Fruit fly (Drosophila melanogaster) whole organism, adult: ENCODE measurements around the gene Nhe1.

Source experiments
- CG11617 ChIP-seq: fragments of 200-800 bp; sonication (Bioruptor generic); optimal IDR thresholded peaks from 2 replicates; lab custom pipeline; 2017; ENCODE audit warnings: mild to moderate bottlenecking, missing biosample characterization, missing genetic modification reagents, missing genetic modification characterization
- CG12768 ChIP-seq: fragments of 200-800 bp; sonication (Bioruptor generic); optimal IDR thresholded peaks from 2 replicates; lab custom pipeline; 2017; ENCODE audit warnings: missing biosample characterization, missing genetic modification characterization, mild to moderate bottlenecking, moderate library complexity, missing genetic modification reagents
- CG14711 ChIP-seq: fragments of 200-800 bp; sonication (Bioruptor generic); optimal IDR thresholded peaks from 2 replicates; lab custom pipeline; 2018; ENCODE audit warnings: missing biosample characterization, mild to moderate bottlenecking, missing genetic modification characterization, moderate library complexity
- CG1620 ChIP-seq: fragments of 200-800 bp; sonication (Bioruptor generic); optimal IDR thresholded peaks from 2 replicates; lab custom pipeline; 2016; ENCODE audit warnings: missing biosample characterization, missing genetic modification characterization
- CG33017 ChIP-seq: fragments of 200-800 bp; sonication (Bioruptor generic); optimal IDR thresholded peaks from 2 replicates; lab custom pipeline; 2018; ENCODE audit warnings: missing biosample characterization, mild to moderate bottlenecking, missing genetic modification characterization, moderate library complexity
- CG5204 ChIP-seq: fragments of 200-800 bp; sonication (Bioruptor generic); optimal IDR thresholded peaks from 2 replicates; lab custom pipeline; 2016; ENCODE audit warnings: missing biosample characterization, missing genetic modification characterization
- CG7045 ChIP-seq: fragments of 200-800 bp; sonication (Bioruptor generic); optimal IDR thresholded peaks from 2 replicates; lab custom pipeline; 2017; ENCODE audit warnings: missing biosample characterization, mild to moderate bottlenecking, missing genetic modification characterization
- CG7101 ChIP-seq: fragments of 200-800 bp; sonication (Bioruptor generic); optimal IDR thresholded peaks from 2 replicates; lab custom pipeline; 2018; ENCODE audit warnings: missing biosample characterization, mild to moderate bottlenecking, missing genetic modification characterization, moderate library complexity
- Clk ChIP-seq: fragments of 200-800 bp; sonication (Bioruptor generic); optimal IDR thresholded peaks from 2 replicates; lab custom pipeline; 2017; ENCODE audit warnings: missing biosample characterization, missing genetic modification characterization
- Crg-1 ChIP-seq: fragments of 200-800 bp; sonication (Bioruptor generic); optimal IDR thresholded peaks from 2 replicates; lab custom pipeline; 2016; ENCODE audit warnings: missing biosample characterization, missing genetic modification characterization
- Hr96 ChIP-seq: fragments of 200-800 bp; sonication (Bioruptor generic); optimal IDR thresholded peaks from 2 replicates; lab custom pipeline; 2016; ENCODE audit warnings: missing biosample characterization, missing genetic modification characterization
- Mnt ChIP-seq: fragments of 200-800 bp; sonication (Bioruptor generic); optimal IDR thresholded peaks from 2 replicates; lab custom pipeline; 2016; ENCODE audit warnings: missing biosample characterization, mild to moderate bottlenecking, missing genetic modification characterization
- bab1 ChIP-seq: fragments of 200-800 bp; sonication (Bioruptor generic); optimal IDR thresholded peaks from 3 replicates; lab custom pipeline; 2019; ENCODE audit warnings: missing biosample characterization, mild to moderate bottlenecking, missing genetic modification characterization, moderate library complexity
- cic ChIP-seq: fragments of 200-800 bp; sonication (Bioruptor generic); optimal IDR thresholded peaks from 2 replicates; lab custom pipeline; 2017; ENCODE audit warnings: missing biosample characterization, mild to moderate bottlenecking, missing genetic modification characterization, moderate library complexity
- cnc ChIP-seq, 2 experiments: fragments of >200 bp; optimal IDR thresholded peaks; 2 replicates each; lab custom pipeline; 2017
- kay ChIP-seq: fragments of 200-800 bp; sonication (Bioruptor generic); peaks from one replicate; lab custom pipeline; 2016; ENCODE audit warnings: missing biosample characterization, missing genetic modification characterization, borderline replicate concordance
- ovo ChIP-seq: fragments of 200-800 bp; sonication (Bioruptor generic); optimal IDR thresholded peaks from 2 replicates; lab custom pipeline; 2016; ENCODE audit warnings: missing biosample characterization, missing genetic modification characterization
- pad ChIP-seq: fragments of 200-800 bp; sonication (Bioruptor generic); optimal IDR thresholded peaks from 3 replicates; lab custom pipeline; 2017; ENCODE audit warnings: missing biosample characterization, missing genetic modification characterization, mild to moderate bottlenecking, moderate library complexity, missing genetic modification reagents
- tj ChIP-seq: fragments of 200-800 bp; sonication (Bioruptor generic); optimal IDR thresholded peaks from 3 replicates; lab custom pipeline; 2017; ENCODE audit warnings: missing biosample characterization, mild to moderate bottlenecking, missing genetic modification characterization, moderate library complexity
- toe ChIP-seq: fragments of 200-800 bp; sonication (Bioruptor generic); optimal IDR thresholded peaks from 2 replicates; lab custom pipeline; 2016; ENCODE audit warnings: missing biosample characterization, missing genetic modification characterization

Gene Nhe1

dm6 chr2L:90081-90480 is 16.5 kb downstream of the Nhe1 start:
- TF ChIP-seq bab1: no peak
- TF ChIP-seq CG11617 (GFP tag; lab: Kevin White, UChicago): no peak
- no peak for TF ChIP-seq Mnt
- TF ChIP-seq CG1620 (GFP tag; lab: Kevin White, UChicago): no peak
- no peak for TF ChIP-seq CG5204 (GFP tag; lab: Kevin White, UChicago)
- no peak for TF ChIP-seq CG33017
- TF ChIP-seq tj (GFP tag; lab: Kevin White, UChicago): no peak
- no peak for TF ChIP-seq Crg-1 (GFP tag; lab: Kevin White, UChicago)
- no peak for TF ChIP-seq cnc (optimal IDR thresholded peaks at IDR 0.05; lab: Kevin White, UChicago)
- TF ChIP-seq pad (GFP tag; lab: Kevin White, UChicago): no peak
- no peak for TF ChIP-seq CG12768 (GFP tag; lab: Kevin White, UChicago)
- TF ChIP-seq ovo (GFP tag; lab: Kevin White, UChicago): no peak
- TF ChIP-seq kay (GFP tag; lab: Kevin White, UChicago): no peak
- TF ChIP-seq toe (GFP tag; lab: Kevin White, UChicago): no peak
- TF ChIP-seq CG7101 (tag; lab: Kevin White, UChicago): no peak
- TF ChIP-seq Clk: no peak
- TF ChIP-seq CG14711 (tag; lab: Kevin White, UChicago): no peak
- TF ChIP-seq Hr96 (GFP tag; lab: Kevin White, UChicago): no peak

DNA sequence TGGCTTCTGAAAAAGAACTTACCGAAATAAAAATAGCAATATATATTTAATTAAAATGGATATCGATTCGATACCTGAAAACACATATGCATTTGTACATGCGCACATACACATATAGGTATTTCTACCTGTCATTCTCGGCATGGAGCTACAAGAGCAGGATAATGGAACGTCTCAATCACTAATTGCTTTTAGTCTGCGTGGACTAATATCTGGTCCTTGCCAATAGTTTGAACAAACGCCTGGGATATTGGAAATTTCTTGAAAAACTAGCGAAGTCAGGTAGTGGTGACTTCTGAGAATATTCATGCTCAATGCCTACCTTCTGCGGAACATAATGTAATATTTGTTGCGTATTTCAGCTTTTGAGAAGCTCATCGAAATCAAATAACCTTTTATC is 17.4 kb downstream of the Nhe1 start:
- TF ChIP-seq CG7045 (GFP tag; lab: Kevin White, UChicago) (no peak), cnc (optimal IDR thresholded peaks at IDR 0.05; lab: Kevin White, UChicago) (no peak), bab1 (no peak), Mnt (no peak), Crg-1 (GFP tag; lab: Kevin White, UChicago) (no peak), pad (GFP tag; lab: Kevin White, UChicago) (no peak), CG7101 (tag; lab: Kevin White, UChicago) (no peak), CG11617 (GFP tag; lab: Kevin White, UChicago) (no peak), CG12768 (GFP tag; lab: Kevin White, UChicago) (no peak), CG1620 (GFP tag; lab: Kevin White, UChicago) (no peak), Clk (no peak), cic (GFP tag; lab: Kevin White, UChicago) (no peak), CG33017 (no peak), tj (GFP tag; lab: Kevin White, UChicago) (no peak), CG5204 (GFP tag; lab: Kevin White, UChicago) (no peak), CG14711 (tag; lab: Kevin White, UChicago) (no peak), Hr96 (GFP tag; lab: Kevin White, UChicago) (no peak), kay (GFP tag; lab: Kevin White, UChicago) (no peak)

DNA sequence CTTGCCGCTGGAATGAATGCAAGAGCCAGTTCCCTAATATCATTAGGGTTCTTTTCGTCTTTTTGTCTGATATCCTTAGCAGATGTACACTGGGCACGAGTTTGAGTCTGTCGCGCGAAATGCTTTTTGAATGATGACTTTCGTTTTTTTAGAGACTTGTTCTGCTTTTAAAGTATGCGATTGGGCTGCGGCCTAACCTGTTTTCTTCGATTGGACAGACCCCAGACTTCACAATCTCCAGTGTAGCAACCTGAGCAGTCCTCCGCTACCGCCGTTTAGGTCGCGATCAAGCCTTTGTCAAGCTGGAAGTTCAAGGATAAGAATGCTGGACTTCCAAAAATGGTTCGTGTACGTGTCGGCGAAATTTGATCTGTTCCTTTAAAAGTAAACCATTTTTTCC is 18.0 kb downstream of the Nhe1 start:
- TF ChIP-seq tj (GFP tag; lab: Kevin White, UChicago) (no peak), CG14711 (tag; lab: Kevin White, UChicago) (no peak), ovo (GFP tag; lab: Kevin White, UChicago) (no peak), Crg-1 (GFP tag; lab: Kevin White, UChicago) (no peak), kay (GFP tag; lab: Kevin White, UChicago) (no peak), CG12768 (GFP tag; lab: Kevin White, UChicago) (no peak), CG33017 (no peak), toe (GFP tag; lab: Kevin White, UChicago) (no peak), CG7101 (tag; lab: Kevin White, UChicago) (no peak), Clk (no peak)

DNA sequence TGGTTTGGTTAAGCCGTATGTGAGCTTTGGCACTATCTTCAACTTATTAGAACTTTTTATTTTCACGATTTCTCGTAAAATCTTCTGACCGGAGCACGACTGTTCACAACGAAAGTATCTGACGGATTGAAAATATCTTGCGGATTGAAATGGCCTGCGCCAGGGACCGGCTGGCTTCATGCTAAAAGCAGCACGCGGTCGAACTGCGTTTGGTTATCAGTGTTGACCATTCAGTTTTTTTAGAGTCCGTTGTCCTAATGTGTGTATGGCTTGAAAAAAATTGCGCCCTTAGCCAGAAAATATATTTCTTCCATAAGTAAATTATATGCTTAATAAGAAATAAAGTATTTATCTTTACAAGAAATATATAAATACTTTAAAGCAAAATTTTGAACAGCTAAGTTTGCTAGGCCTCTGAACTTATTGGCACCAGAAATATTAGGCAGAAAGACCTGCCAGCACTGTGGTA is 19.2 kb downstream of the Nhe1 start, which contains the start of gene net:
TSS of gene net (minus strand) at position 133 of the 469 bp plus-strand sequence.
- peak; percentile 62 for TF ChIP-seq CG7045 (GFP tag; lab: Kevin White, UChicago)
- peak; percentile 72 for TF ChIP-seq CG7101 (tag; lab: Kevin White, UChicago)
- TF ChIP-seq toe (GFP tag; lab: Kevin White, UChicago): no peak
- TF ChIP-seq CG5204 (GFP tag; lab: Kevin White, UChicago): peak; percentile 14
- peak; percentile 56 for TF ChIP-seq pad (GFP tag; lab: Kevin White, UChicago)
- peak; percentile 72 for TF ChIP-seq CG12768 (GFP tag; lab: Kevin White, UChicago)
- TF ChIP-seq CG1620 (GFP tag; lab: Kevin White, UChicago): no peak
- TF ChIP-seq cnc (optimal IDR thresholded peaks at IDR 0.05; lab: Kevin White, UChicago): no peak
- TF ChIP-seq CG33017: peak; percentile 80
- no peak for TF ChIP-seq Hr96 (GFP tag; lab: Kevin White, UChicago)
- peak; percentile 71 for TF ChIP-seq CG14711 (tag; lab: Kevin White, UChicago)
- TF ChIP-seq Crg-1 (GFP tag; lab: Kevin White, UChicago): no peak
- TF ChIP-seq Mnt: peak; percentile 94
- TF ChIP-seq kay (GFP tag; lab: Kevin White, UChicago): no peak
- TF ChIP-seq ovo (GFP tag; lab: Kevin White, UChicago): no peak
- TF ChIP-seq Clk: peak; percentile 12
- peak; percentile 87 for TF ChIP-seq cic (GFP tag; lab: Kevin White, UChicago)
- peak; percentile 62 for TF ChIP-seq bab1
- TF ChIP-seq tj (GFP tag; lab: Kevin White, UChicago): no peak
- peak; percentile 64 for TF ChIP-seq CG11617 (GFP tag; lab: Kevin White, UChicago)

- TF ChIP-seq cic (GFP tag; lab: Kevin White, UChicago): peak; percentile 84
- no peak for TF ChIP-seq Crg-1 (GFP tag; lab: Kevin White, UChicago)
These were observed 20.8 kb downstream of the Nhe1 start for dm6 chr2L:85701-86100.

dm6 chr2L:85099-85498 is 21.4 kb downstream of the Nhe1 start:
- TF ChIP-seq bab1: no peak
- TF ChIP-seq Hr96 (GFP tag; lab: Kevin White, UChicago): no peak
- TF ChIP-seq Clk: no peak
- no peak for TF ChIP-seq CG33017
- no peak for TF ChIP-seq cnc (optimal IDR thresholded peaks at IDR 0.05; lab: Kevin White, UChicago)
- peak; percentile 11 for TF ChIP-seq CG12768 (GFP tag; lab: Kevin White, UChicago)
